Worm (Caenorhabditis elegans) whole organism, L2 larva: ENCODE data around the gene C25E10.13.

Experiments
- C34F6.9 ChIP-seq: fragments of 150-350 bp; optimal IDR thresholded peaks from 2 replicates; lab custom pipeline; 2014; ENCODE audit warnings: missing biosample characterization, missing genetic modification characterization
- F13H6.1 ChIP-seq: sonication (generic microtip); optimal IDR thresholded peaks from 2 replicates; lab custom pipeline; 2016; ENCODE audit warnings: missing genetic modification characterization, missing compliant biosample characterization
- alr-1 ChIP-seq: fragments of 150-350 bp; optimal IDR thresholded peaks from 2 replicates; lab custom pipeline; 2014; ENCODE audit warnings: missing biosample characterization, missing genetic modification characterization
- aly-2 ChIP-seq: fragments of 150-350 bp; optimal IDR thresholded peaks from 2 replicates; lab custom pipeline; 2014; ENCODE audit warnings: missing biosample characterization, missing genetic modification characterization
- ama-1 ChIP-seq: fragments of 150-350 bp; optimal IDR thresholded peaks from 2 replicates; lab custom pipeline; 2018; ENCODE audit warnings: inconsistent platforms
- blmp-1 ChIP-seq: sonication (generic microtip); optimal IDR thresholded peaks from 2 replicates; lab custom pipeline; 2017; ENCODE audit warnings: missing genetic modification characterization, mild to moderate bottlenecking, missing compliant biosample characterization, antibody characterized with exemption, moderate library complexity; ENCODE audit not compliant: insufficient read depth
- crh-2 ChIP-seq: sonication (generic microtip); optimal IDR thresholded peaks from 2 replicates; lab custom pipeline; 2017; ENCODE audit warnings: missing biosample characterization, missing genetic modification characterization
- dmd-4 ChIP-seq: sonication (generic microtip); optimal IDR thresholded peaks from 2 replicates; lab custom pipeline; 2017; ENCODE audit warnings: missing biosample characterization, missing genetic modification characterization
- egl-27 ChIP-seq: sonication (generic microtip); optimal IDR thresholded peaks from 3 replicates; lab custom pipeline; 2017; ENCODE audit warnings: missing biosample characterization, missing genetic modification reagents, missing genetic modification characterization
- elt-1 ChIP-seq: fragments of 150-350 bp; optimal IDR thresholded peaks from 2 replicates; lab custom pipeline; 2014; ENCODE audit warnings: missing biosample characterization, missing genetic modification characterization
- elt-3 ChIP-seq: sonication (generic microtip); optimal IDR thresholded peaks from 2 replicates; lab custom pipeline; 2017; ENCODE audit warnings: missing biosample characterization, missing genetic modification characterization
- lin-11 ChIP-seq: fragments of 150-350 bp; sonication (generic microtip); optimal IDR thresholded peaks from 2 replicates; lab custom pipeline; 2014; ENCODE audit warnings: missing biosample characterization, missing genetic modification characterization, inconsistent platforms, mixed read lengths
- lin-13 ChIP-seq: fragments of 150-350 bp; optimal IDR thresholded peaks from 2 replicates; lab custom pipeline; 2014; ENCODE audit warnings: missing biosample characterization, missing genetic modification reagents, missing genetic modification characterization
- lin-39 ChIP-seq: fragments of 150-350 bp; optimal IDR thresholded peaks from 2 replicates; lab custom pipeline; 2014; ENCODE audit warnings: missing biosample characterization, missing genetic modification reagents, missing genetic modification characterization
- lsy-2 ChIP-seq, 2 experiments: fragments of 150-350 bp in 1 of 2; sonication (generic microtip) in 1 of 2; optimal IDR thresholded peaks; 2 replicates each; lab custom pipeline; 2014 to 2017; ENCODE audit warnings: missing biosample characterization in 2 of 2, missing genetic modification characterization in 2 of 2
- mab-5 ChIP-seq: fragments of 150-350 bp; optimal IDR thresholded peaks from 2 replicates; lab custom pipeline; 2014; ENCODE audit warnings: missing biosample characterization, missing genetic modification characterization
- mdl-1 ChIP-seq, 2 experiments: fragments of 150-350 bp in 1 of 2; sonication (generic microtip) in 1 of 2; optimal IDR thresholded peaks; 2 replicates each; lab custom pipeline; 2017; ENCODE audit warnings: missing biosample characterization in 2 of 2, missing genetic modification characterization in 2 of 2
- nhr-10 ChIP-seq: sonication (generic microtip); optimal IDR thresholded peaks from 2 replicates; lab custom pipeline; 2017; ENCODE audit warnings: missing biosample characterization, missing genetic modification characterization
- nhr-11 ChIP-seq: fragments of 150-350 bp; optimal IDR thresholded peaks from 2 replicates; lab custom pipeline; 2014; ENCODE audit warnings: missing biosample characterization, missing genetic modification characterization
- nhr-12 ChIP-seq: fragments of 150-350 bp; optimal IDR thresholded peaks from 2 replicates; lab custom pipeline; 2014; ENCODE audit warnings: missing biosample characterization, missing genetic modification characterization
- nhr-129 ChIP-seq: fragments of 150-350 bp; optimal IDR thresholded peaks from 2 replicates; lab custom pipeline; 2014; ENCODE audit warnings: missing biosample characterization, missing genetic modification characterization
- nhr-21 ChIP-seq: fragments of 150-350 bp; optimal IDR thresholded peaks from 2 replicates; lab custom pipeline; 2014; ENCODE audit warnings: missing biosample characterization, missing genetic modification characterization
- nhr-237 ChIP-seq: fragments of 150-350 bp; optimal IDR thresholded peaks from 2 replicates; lab custom pipeline; 2014; ENCODE audit warnings: missing biosample characterization, missing genetic modification characterization
- nhr-25 ChIP-seq: fragments of 150-350 bp; sonication (generic microtip); optimal IDR thresholded peaks from 3 replicates; lab custom pipeline; 2014; ENCODE audit warnings: missing biosample characterization, missing genetic modification characterization
- nhr-6 ChIP-seq: fragments of 150-350 bp; optimal IDR thresholded peaks from 2 replicates; lab custom pipeline; 2014; ENCODE audit warnings: missing biosample characterization, missing genetic modification characterization
- sma-3 ChIP-seq: sonication (generic microtip); optimal IDR thresholded peaks from 2 replicates; lab custom pipeline; 2016; ENCODE audit warnings: missing genetic modification reagents, missing genetic modification characterization, missing compliant biosample characterization
- sma-9 ChIP-seq, 2 experiments: fragments of 150-350 bp in 1 of 2; sonication (generic microtip) in 1 of 2; optimal IDR thresholded peaks; 2 replicates each; lab custom pipeline; 2014 to 2016; ENCODE audit warnings: missing genetic modification characterization in 2 of 2, mild to moderate bottlenecking in 1 of 2, missing biosample characterization in 1 of 2, missing compliant biosample characterization in 1 of 2, missing genetic modification reagents in 1 of 2, moderate library complexity in 1 of 2
- unc-55 ChIP-seq: fragments of 150-350 bp; sonication (generic microtip); optimal IDR thresholded peaks from 3 replicates; lab custom pipeline; 2014; ENCODE audit warnings: missing biosample characterization, missing genetic modification reagents, missing genetic modification characterization
- unc-62 ChIP-seq: fragments of 150-350 bp; optimal IDR thresholded peaks from 2 replicates; lab custom pipeline; 2014; ENCODE audit warnings: missing biosample characterization, missing genetic modification reagents, missing genetic modification characterization
- ztf-1 ChIP-seq: fragments of 200-800 bp; sonication (Bioruptor generic); conservative IDR thresholded peaks from 2 replicates; pipeline ENCODE4 v1.3.6; 2022; ENCODE audit warnings: missing genetic modification characterization, missing compliant biosample characterization
- ztf-11 ChIP-seq: sonication (generic microtip); optimal IDR thresholded peaks from 2 replicates; lab custom pipeline; 2017; ENCODE audit warnings: missing biosample characterization, missing genetic modification characterization
- ztf-4 ChIP-seq: fragments of 150-350 bp; optimal IDR thresholded peaks from 2 replicates; lab custom pipeline; 2014; ENCODE audit warnings: missing biosample characterization, missing genetic modification characterization

C25E10.13 gene

ce11 chrV:9073322-9074038 is 14.0 kb downstream of the C25E10.13 start, which contains the start of gene oac-50:
Gene oac-50, minus strand, starts transcription at chrV:9073540.
- TF ChIP-seq lin-13 (GFP tag; lab: Kevin White, UChicago) (no peak), F13H6.1 (tag; lab: Kevin White, UChicago) (peak; percentile 27), unc-55 (GFP tag; lab: Kevin White, UChicago) (no peak), nhr-6 (no peak), sma-9 (GFP tag; optimal IDR thresholded peaks at IDR 0.05; lab: Kevin White, UChicago) (peak; percentile 2), sma-9 (tag; optimal IDR thresholded peaks at IDR 0.05; lab: Kevin White, UChicago) (no peak), mab-5 (tag; lab: Kevin White, UChicago) (no peak), elt-3 (no peak)

ce11 chrV:9074360-9074834 is 14.9 kb downstream of the C25E10.13 start:
- TF ChIP-seq F13H6.1 (tag; lab: Kevin White, UChicago) (no peak), lsy-2 (tag; optimal IDR thresholded peaks at IDR 0.05; lab: Kevin White, UChicago) (peak in 1 of 2 experiments; percentile 37), ama-1 (peak; percentile 73), elt-1 (tag; lab: Kevin White, UChicago) (no peak), nhr-6 (peak; percentile 36), alr-1 (tag; lab: Kevin White, UChicago) (no peak), sma-9 (GFP tag; optimal IDR thresholded peaks at IDR 0.05; lab: Kevin White, UChicago) (peak; percentile 35), sma-9 (tag; optimal IDR thresholded peaks at IDR 0.05; lab: Kevin White, UChicago) (no peak), blmp-1 (tag; lab: Kevin White, UChicago) (peak; percentile 7), crh-2 (tag; lab: Kevin White, UChicago) (peak; percentile 38), nhr-129 (tag; lab: Kevin White, UChicago) (peak; percentile 11), ztf-1 (GFP tag; lab: Robert Waterston, UW) (no peak), elt-3 (no peak), lin-39 (tag; lab: Kevin White, UChicago) (no peak), egl-27 (tag; lab: Kevin White, UChicago) (no peak), ztf-4 (tag; lab: Kevin White, UChicago) (peak; percentile 19), sma-3 (GFP tag; lab: Kevin White, UChicago) (peak; percentile 46), nhr-237 (no peak), nhr-11 (tag; lab: Kevin White, UChicago) (no peak), nhr-21 (peak; percentile 13), nhr-12 (tag; lab: Kevin White, UChicago) (no peak), mdl-1 (tag; optimal IDR thresholded peaks at IDR 0.05; lab: Kevin White, UChicago) (peak in 1 of 2 experiments; percentile 6), ztf-11 (tag; lab: Kevin White, UChicago) (no peak), dmd-4 (tag; lab: Kevin White, UChicago) (no peak), nhr-10 (tag; lab: Kevin White, UChicago) (no peak), C34F6.9 (no peak), nhr-25 (peak; percentile 0)
- TF ChIP-seq, all 48 proteins: peak for 12

- peak; percentile 54 for TF ChIP-seq nhr-129 (tag; lab: Kevin White, UChicago)
- TF ChIP-seq nhr-25 = no peak
- TF ChIP-seq sma-9 (GFP tag; optimal IDR thresholded peaks at IDR 0.05; lab: Kevin White, UChicago) = peak; percentile 60
- no peak for TF ChIP-seq sma-9 (tag; optimal IDR thresholded peaks at IDR 0.05; lab: Kevin White, UChicago)
- peak; percentile 15 for TF ChIP-seq unc-55 (GFP tag; lab: Kevin White, UChicago)
- TF ChIP-seq nhr-6 = no peak
- TF ChIP-seq F13H6.1 (tag; lab: Kevin White, UChicago) = peak; percentile 38
- peak; percentile 13 to 17 for TF ChIP-seq mdl-1 (tag; optimal IDR thresholded peaks at IDR 0.05; lab: Kevin White, UChicago)
- TF ChIP-seq crh-2 (tag; lab: Kevin White, UChicago) = peak; percentile 2
- TF ChIP-seq ama-1 = peak; percentile 24
These were observed 16.3 kb downstream of the C25E10.13 start for ce11 chrV:9075827-9076226.

DNA sequence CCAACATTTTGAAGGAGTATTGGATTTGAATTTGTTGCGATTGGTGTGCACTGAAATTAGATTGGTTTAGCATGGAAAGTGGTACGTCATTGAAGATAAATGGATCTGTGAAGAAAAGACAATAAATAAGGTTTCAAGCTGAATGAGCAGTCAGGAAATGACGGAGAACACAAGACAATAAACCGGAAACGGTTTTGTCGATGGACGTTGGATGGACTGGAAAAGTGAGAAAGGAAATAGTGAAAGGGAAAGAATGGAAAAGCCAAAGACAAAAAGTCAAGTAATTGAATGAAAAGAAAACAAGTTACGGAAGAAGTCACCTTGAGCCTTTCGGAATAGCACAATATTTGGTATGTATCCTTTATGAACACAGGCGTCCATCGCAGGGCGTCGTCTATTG is 16.8 kb downstream of the C25E10.13 start, which contains the start of gene T27E4.7:
TSS of gene T27E4.7 (minus strand) at position 50 of the 400 bp plus-strand sequence.
- TF ChIP-seq elt-3 = no peak
- TF ChIP-seq unc-55 (GFP tag; lab: Kevin White, UChicago) = no peak
- no peak for TF ChIP-seq egl-27 (tag; lab: Kevin White, UChicago)
- TF ChIP-seq ztf-11 (tag; lab: Kevin White, UChicago) = no peak
- TF ChIP-seq lin-39 (tag; lab: Kevin White, UChicago) = no peak
- no peak for TF ChIP-seq dmd-4 (tag; lab: Kevin White, UChicago)
- no peak for TF ChIP-seq ztf-4 (tag; lab: Kevin White, UChicago)
- no peak for TF ChIP-seq ztf-1 (GFP tag; lab: Robert Waterston, UW)
- no peak for TF ChIP-seq aly-2 (tag; lab: Kevin White, UChicago)
- TF ChIP-seq lin-11 (tag; lab: Kevin White, UChicago) = no peak
- TF ChIP-seq mdl-1 (tag; optimal IDR thresholded peaks at IDR 0.05; lab: Kevin White, UChicago) = no peak
- TF ChIP-seq sma-9 (GFP tag; optimal IDR thresholded peaks at IDR 0.05; lab: Kevin White, UChicago) = no peak
- no peak for TF ChIP-seq sma-9 (tag; optimal IDR thresholded peaks at IDR 0.05; lab: Kevin White, UChicago)
- no peak for TF ChIP-seq unc-62 (GFP tag; lab: Kevin White, UChicago)
